Worm (Caenorhabditis elegans) whole organism, young adult: ENCODE measurements around the gene valv-1.
"Not testable (repeated sequence)": the region's sequence is repeated elsewhere in the genome, so short reads cannot be mapped to it uniquely, and the experiment has no call there.

ENCODE experiments used
- F33H1.4 ChIP-seq: fragments of 200-800 bp; sonication (Bioruptor generic); IDR thresholded peaks from 2 replicates; pipeline ENCODE4 v1.3.6; 2022; ENCODE audit warnings: missing genetic modification reagents, missing genetic modification characterization, missing compliant biosample characterization
- ceh-40 ChIP-seq: fragments of 200-800 bp; sonication (Bioruptor generic); IDR thresholded peaks from 2 replicates; pipeline ENCODE4 v1.3.6; 2022; ENCODE audit warnings: missing genetic modification characterization, missing compliant biosample characterization
- die-1 ChIP-seq: sonication (generic microtip); optimal IDR thresholded peaks from 2 replicates; lab custom pipeline; 2016; ENCODE audit warnings: missing genotype, mild to moderate bottlenecking, missing genetic modification characterization, missing compliant biosample characterization
- hmg-20 ChIP-seq: fragments of 200-800 bp; sonication (Bioruptor generic); IDR thresholded peaks from 2 replicates; pipeline ENCODE4 v1.3.6; 2022; ENCODE audit warnings: missing genetic modification reagents, missing genetic modification characterization, missing compliant biosample characterization
- mel-28 ChIP-seq: sonication (generic microtip); optimal IDR thresholded peaks from 2 replicates; lab custom pipeline; 2016; ENCODE audit warnings: borderline replicate concordance, mild to moderate bottlenecking, missing genetic modification characterization, missing compliant biosample characterization
- nfyb-1 ChIP-seq: fragments of 200-800 bp; sonication (Bioruptor generic); IDR thresholded peaks from 2 replicates; pipeline ENCODE4 v1.3.6; 2022; ENCODE audit warnings: missing genetic modification reagents, missing genetic modification characterization, missing compliant biosample characterization
- snpc-4 ChIP-seq, 5 experiments: fragments of 150-350 bp in 1 of 5; sonication (generic microtip) in 4 of 5; optimal IDR thresholded peaks; 2 replicates each; lab custom pipeline; 2014 to 2018; ENCODE audit warnings: missing genetic modification characterization in 5 of 5, missing biosample characterization in 3 of 5, antibody characterized with exemption in 2 of 5, mild to moderate bottlenecking in 2 of 5, missing compliant biosample characterization in 2 of 5, missing genotype in 2 of 5, moderate library complexity in 2 of 5, missing genetic modification reagents in 1 of 5

DNA sequence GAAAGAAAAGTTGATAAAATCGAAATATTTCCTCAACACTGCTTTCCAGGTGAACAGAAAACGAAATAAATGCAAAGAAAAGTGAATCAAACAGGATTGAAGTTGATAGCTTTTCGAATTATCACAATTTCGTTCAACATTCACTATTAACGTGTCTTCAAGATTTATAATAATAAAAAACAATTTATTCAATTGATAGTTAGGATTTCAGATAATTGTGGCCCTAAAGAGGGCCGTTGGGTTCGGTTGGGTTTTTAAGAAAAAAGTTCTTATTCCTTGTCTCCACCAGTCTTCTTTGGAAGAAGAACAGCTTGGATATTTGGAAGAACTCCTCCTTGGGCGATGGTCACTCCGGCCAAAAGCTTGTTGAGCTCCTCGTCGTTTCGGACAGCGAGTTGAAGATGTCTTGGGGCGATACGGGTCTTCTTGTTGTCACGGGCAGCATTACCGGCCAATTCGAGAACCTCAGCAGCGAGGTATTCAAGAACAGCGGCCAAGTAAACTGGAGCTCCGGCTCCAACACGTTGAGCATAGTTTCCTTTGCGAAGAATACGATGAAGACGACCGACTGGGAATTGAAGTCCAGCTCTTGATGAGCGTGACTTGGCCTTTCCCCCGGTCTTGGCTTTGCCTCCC is 40.5 kb upstream of the valv-1 start:
- TF ChIP-seq F33H1.4; nfyb-1 (GFP tag; lab: Robert Waterston, UW); die-1; snpc-4 (GFP tag; optimal IDR thresholded peaks at IDR 0.05; lab: Kevin White, UChicago); mel-28 (tag; lab: Kevin White, UChicago); hmg-20: not testable (repeated sequence)
- TF ChIP-seq snpc-4 (tag; optimal IDR thresholded peaks at IDR 0.05; lab: Kevin White, UChicago) (peak in 1 of 4 experiments; percentile 43), ceh-40 (GFP tag; lab: Robert Waterston, UW) (0 out of 2 replicates have a peak, but pooled peaks have one; percentile 3)
